Fruit fly (Drosophila melanogaster) whole organism, prepupa: ENCODE data around the gene btn.

Experiments
- Blimp-1 ChIP-seq: fragments of 200-800 bp; sonication (Bioruptor generic); optimal IDR thresholded peaks from 3 replicates; lab custom pipeline; 2017; ENCODE audit warnings: missing biosample characterization, missing genetic modification characterization, mild to moderate bottlenecking, moderate library complexity, missing genetic modification reagents
- CG11294 ChIP-seq: fragments of 200-800 bp; sonication (Bioruptor generic); IDR thresholded peaks from 2 replicates; pipeline ENCODE4 v1.3.6; 2022; ENCODE audit warnings: missing biosample characterization, missing genetic modification characterization
- CG11762 ChIP-seq: fragments of 200-800 bp; sonication (Bioruptor generic); optimal IDR thresholded peaks from 3 replicates; lab custom pipeline; 2016; ENCODE audit warnings: missing biosample characterization, missing genetic modification characterization; ENCODE audit not compliant: insufficient read depth
- CG11902 ChIP-seq: fragments of 200-800 bp; sonication (Bioruptor generic); optimal IDR thresholded peaks from 3 replicates; lab custom pipeline; 2016; ENCODE audit warnings: missing biosample characterization, missing genetic modification characterization
- CG15336 ChIP-seq: fragments of 200-800 bp; sonication (Bioruptor generic); IDR thresholded peaks from 2 replicates; pipeline ENCODE4 v1.3.6; 2022; ENCODE audit warnings: missing biosample characterization, missing genetic modification characterization
- CG16779 ChIP-seq: fragments of 200-800 bp; sonication (Bioruptor generic); optimal IDR thresholded peaks from 3 replicates; lab custom pipeline; 2017; ENCODE audit warnings: missing biosample characterization, mild to moderate bottlenecking, missing genetic modification characterization
- CG31627 ChIP-seq: fragments of 200-800 bp; sonication (Bioruptor generic); optimal IDR thresholded peaks from 3 replicates; lab custom pipeline; 2016; ENCODE audit warnings: missing biosample characterization, missing genetic modification characterization
- CG32006 ChIP-seq: fragments of 200-800 bp; sonication (Bioruptor generic); optimal IDR thresholded peaks from 3 replicates; lab custom pipeline; 2017; ENCODE audit warnings: missing biosample characterization, mild to moderate bottlenecking, missing genetic modification characterization
- CG3919 ChIP-seq: fragments of 200-800 bp; sonication (Bioruptor generic); optimal IDR thresholded peaks from 3 replicates; lab custom pipeline; 2016; ENCODE audit warnings: missing biosample characterization, missing genetic modification characterization
- CG6163 ChIP-seq: fragments of 200-800 bp; sonication (Bioruptor generic); IDR thresholded peaks from 3 replicates; pipeline ENCODE4 v1.3.6; 2022; ENCODE audit warnings: missing biosample characterization, missing genetic modification characterization
- CG6792 ChIP-seq: fragments of 200-800 bp; sonication (Bioruptor generic); optimal IDR thresholded peaks from 3 replicates; lab custom pipeline; 2016; ENCODE audit warnings: missing biosample characterization, missing genetic modification characterization
- CG7368 ChIP-seq: fragments of 200-800 bp; sonication (Bioruptor generic); optimal IDR thresholded peaks from 3 replicates; lab custom pipeline; 2016; ENCODE audit warnings: missing biosample characterization, missing genetic modification characterization
- CG8119 ChIP-seq: fragments of 200-800 bp; sonication (Bioruptor generic); IDR thresholded peaks from 3 replicates; pipeline ENCODE4 v1.3.6; 2022; ENCODE audit warnings: missing biosample characterization, missing genetic modification characterization
- CG9139 ChIP-seq: fragments of 200-800 bp; sonication (Bioruptor generic); optimal IDR thresholded peaks from 3 replicates; lab custom pipeline; 2017; ENCODE audit warnings: missing biosample characterization, mild to moderate bottlenecking, missing genetic modification characterization
- Eip93F ChIP-seq: fragments of 200-800 bp; sonication (Bioruptor generic); optimal IDR thresholded peaks from 2 replicates; lab custom pipeline; 2016; ENCODE audit warnings: missing biosample characterization, mild to moderate bottlenecking, missing genetic modification characterization
- Ets21C ChIP-seq: fragments of 200-800 bp; sonication (Bioruptor generic); optimal IDR thresholded peaks from 3 replicates; lab custom pipeline; 2016; ENCODE audit warnings: missing biosample characterization, missing genetic modification characterization
- Ets96B ChIP-seq: fragments of 200-800 bp; optimal IDR thresholded peaks from 2 replicates; lab custom pipeline; 2019; ENCODE audit warnings: missing biosample characterization, mild to moderate bottlenecking, missing genetic modification characterization, moderate library complexity
- Gug ChIP-seq: fragments of 200-800 bp; sonication (Bioruptor generic); IDR thresholded peaks from 2 replicates; pipeline ENCODE4 v1.3.6; 2022; ENCODE audit warnings: missing biosample characterization, missing genetic modification characterization
- Hr38 ChIP-seq: sonication (Bioruptor generic); optimal IDR thresholded peaks from 2 replicates; lab custom pipeline; 2016; ENCODE audit warnings: missing biosample characterization, missing genetic modification characterization
- Hr39 ChIP-seq: fragments of 200-800 bp; sonication (Bioruptor generic); optimal IDR thresholded peaks from 2 replicates; lab custom pipeline; 2016; ENCODE audit warnings: missing biosample characterization, missing genetic modification characterization
- Lpt ChIP-seq: fragments of 200-800 bp; sonication (Bioruptor generic); optimal IDR thresholded peaks from 3 replicates; lab custom pipeline; 2016; ENCODE audit warnings: missing biosample characterization, missing genetic modification characterization
- Sox15 ChIP-seq: fragments of 200-800 bp; sonication (Bioruptor generic); optimal IDR thresholded peaks from 3 replicates; lab custom pipeline; 2016; ENCODE audit warnings: missing biosample characterization, missing genetic modification characterization
- cyc ChIP-seq: fragments of 200-800 bp; sonication (Bioruptor generic); optimal IDR thresholded peaks from 3 replicates; lab custom pipeline; 2016; ENCODE audit warnings: missing biosample characterization, missing genetic modification characterization
- dac ChIP-seq: fragments of 200-800 bp; sonication (Bioruptor generic); optimal IDR thresholded peaks from 2 replicates; lab custom pipeline; 2017; ENCODE audit warnings: missing biosample characterization, mild to moderate bottlenecking, missing genetic modification characterization
- dsx ChIP-seq: fragments of 200-800 bp; optimal IDR thresholded peaks from 3 replicates; lab custom pipeline; 2019; ENCODE audit warnings: missing biosample characterization, mild to moderate bottlenecking, missing genetic modification characterization, moderate library complexity; ENCODE audit not compliant: poor library complexity, severe bottlenecking
- eg ChIP-seq: fragments of 200-800 bp; sonication (Bioruptor generic); IDR thresholded peaks from 3 replicates; pipeline ENCODE4 v1.3.6; 2022; ENCODE audit warnings: missing biosample characterization, missing genetic modification characterization
- fkh ChIP-seq: fragments of 200-800 bp; sonication (Bioruptor generic); optimal IDR thresholded peaks from 3 replicates; lab custom pipeline; 2017; ENCODE audit warnings: missing biosample characterization, mild to moderate bottlenecking, missing genetic modification characterization, moderate library complexity
- net ChIP-seq: fragments of 200-800 bp; sonication (Bioruptor generic); optimal IDR thresholded peaks from 3 replicates; lab custom pipeline; 2016; ENCODE audit warnings: missing biosample characterization, missing genetic modification characterization
- pdm3 ChIP-seq: fragments of 200-800 bp; sonication (Bioruptor generic); optimal IDR thresholded peaks from 3 replicates; lab custom pipeline; 2016; ENCODE audit warnings: missing biosample characterization, missing genetic modification characterization
- salr ChIP-seq, 2 experiments: fragments of 200-800 bp; sonication (Bioruptor generic); optimal IDR thresholded peaks; 3 replicates each; lab custom pipeline; 2016 to 2018; ENCODE audit warnings: missing biosample characterization in 2 of 2, missing genetic modification characterization in 2 of 2, mild to moderate bottlenecking in 1 of 2
- ss ChIP-seq, 2 experiments: fragments of 200-800 bp; sonication (Bioruptor generic); optimal IDR thresholded peaks; 2 replicates in 1 of 2; 3 replicates in 1 of 2; lab custom pipeline; 2017 to 2018; ENCODE audit warnings: mild to moderate bottlenecking in 2 of 2, missing biosample characterization in 2 of 2, missing genetic modification characterization in 2 of 2, moderate library complexity in 1 of 2
- svp ChIP-seq: fragments of 200-800 bp; sonication (Bioruptor generic); peaks from one replicate; lab custom pipeline; 2016; ENCODE audit warnings: missing biosample characterization, missing genetic modification characterization
- vri ChIP-seq: fragments of 200-800 bp; sonication (Bioruptor generic); optimal IDR thresholded peaks from 3 replicates; lab custom pipeline; 2016; ENCODE audit warnings: missing biosample characterization, mild to moderate bottlenecking, missing genetic modification characterization

Gene btn

DNA sequence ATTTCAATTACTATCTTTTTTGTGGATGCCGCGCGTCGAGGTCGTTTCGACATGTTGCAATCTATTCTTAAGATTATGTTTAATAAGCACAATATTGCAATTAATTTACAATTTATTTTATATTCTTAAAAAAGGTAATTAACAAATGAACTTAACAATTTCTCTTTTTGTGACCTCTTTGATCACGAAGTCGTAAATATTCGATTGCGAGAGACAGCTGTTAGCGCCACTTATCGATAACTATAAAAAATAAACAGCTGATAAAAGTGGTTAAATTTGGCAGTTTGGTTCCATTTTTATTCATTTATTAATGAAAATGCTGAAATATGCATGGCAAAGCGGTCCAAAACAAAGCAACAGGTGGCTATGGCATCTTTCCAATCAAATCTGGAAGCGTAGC, 27.0 kb upstream of the btn start, which contains the start of the genes CG31156 and mRRF2:
Gene CG31156, minus strand, starts transcription at position 209 of the 400 bp plus-strand sequence.
Gene mRRF2, plus strand, starts transcription at position 239 of the 400 bp plus-strand sequence.
- TF ChIP-seq Eip93F (GFP tag; lab: Kevin White, UChicago) = no peak
- TF ChIP-seq dsx (GFP tag; lab: Kevin White, UChicago) = no peak

DNA sequence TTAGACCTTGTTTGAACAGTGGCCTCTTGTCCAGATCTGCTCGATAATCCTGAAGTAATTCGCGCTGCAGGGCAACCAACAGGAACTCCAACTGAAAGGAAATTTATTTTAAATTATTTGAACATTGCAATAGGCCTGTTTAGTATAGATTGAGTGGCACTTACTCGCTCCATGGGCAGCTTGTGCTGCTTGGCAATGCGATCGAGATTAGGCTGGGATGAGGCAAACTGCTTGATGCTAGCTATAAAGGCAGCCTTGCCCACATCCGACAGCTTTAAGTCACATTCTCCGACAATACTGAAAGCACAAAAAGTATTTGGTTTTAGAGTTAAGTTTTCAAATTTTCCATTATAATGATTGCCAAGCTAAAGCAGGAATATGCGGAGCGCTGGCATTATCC, 22.8 kb upstream of the btn start, which contains the start of gene CG13843:
Gene CG13843, plus strand, starts transcription at position 301 of the 400 bp plus-strand sequence.
- TF ChIP-seq CG32006 (GFP tag; lab: Kevin White, UChicago) = no peak
- no peak for TF ChIP-seq Sox15
- no peak for TF ChIP-seq cyc
- no peak for TF ChIP-seq CG9139 (GFP tag; lab: Kevin White, UChicago)
- TF ChIP-seq Blimp-1 = no peak
- TF ChIP-seq fkh (GFP tag; lab: Kevin White, UChicago) = no peak
- TF ChIP-seq Ets96B (tag; lab: Kevin White, UChicago) = no peak
- TF ChIP-seq Ets21C (GFP tag; lab: Kevin White, UChicago) = no peak
- no peak for TF ChIP-seq CG11294 (GFP tag; lab: Robert Waterston, UW)

DNA sequence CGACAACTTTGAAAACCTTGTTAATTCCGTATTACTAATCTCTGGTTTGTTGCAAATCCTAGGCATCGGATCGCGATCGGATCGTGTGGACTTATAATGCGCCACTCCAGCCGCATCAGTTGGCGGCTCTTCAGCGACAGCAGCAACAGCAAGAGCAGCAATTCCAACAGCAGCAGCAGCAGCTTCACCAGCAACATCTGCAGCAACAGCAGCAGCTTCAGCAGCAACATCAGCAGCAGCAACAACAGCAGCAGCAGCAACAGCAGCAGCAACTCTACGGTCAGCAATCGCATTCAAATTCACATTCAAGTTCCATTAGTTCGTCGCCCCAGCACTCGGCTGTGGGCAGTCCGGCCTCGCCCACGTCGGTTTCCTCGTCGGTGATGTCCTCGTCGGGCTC, 16.4 kb upstream of the btn start:
- no peak for TF ChIP-seq vri (GFP tag; lab: Kevin White, UChicago)
- no peak for TF ChIP-seq CG6792 (GFP tag; lab: Kevin White, UChicago)
- no peak for TF ChIP-seq Lpt (GFP tag; lab: Kevin White, UChicago)
- TF ChIP-seq Hr39 = no peak

DNA sequence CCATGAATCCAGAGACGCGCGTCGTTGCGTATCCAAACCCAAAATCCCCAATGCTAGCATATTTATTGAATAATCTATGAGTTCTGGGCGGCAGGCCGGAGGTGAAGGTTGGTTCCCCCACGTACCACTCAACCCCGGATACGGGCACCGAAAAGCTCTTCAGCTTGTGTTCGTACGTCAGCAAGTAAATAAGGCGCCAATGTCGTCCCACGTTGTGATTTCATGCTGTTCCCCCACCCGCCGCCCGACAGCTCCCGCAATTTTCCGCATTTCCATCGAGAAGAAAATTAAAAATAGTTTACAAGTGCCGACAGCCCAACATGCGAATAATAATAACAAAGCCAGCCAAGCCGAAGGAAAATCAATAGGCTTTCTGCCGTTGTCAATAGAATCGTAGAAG, 12.3 kb upstream of the btn start:
- TF ChIP-seq svp (GFP tag; lab: Kevin White, UChicago) (no peak), Hr39 (no peak), Hr38 (GFP tag; lab: Kevin White, UChicago) (no peak), CG11902 (GFP tag; lab: Kevin White, UChicago) (no peak)

DNA sequence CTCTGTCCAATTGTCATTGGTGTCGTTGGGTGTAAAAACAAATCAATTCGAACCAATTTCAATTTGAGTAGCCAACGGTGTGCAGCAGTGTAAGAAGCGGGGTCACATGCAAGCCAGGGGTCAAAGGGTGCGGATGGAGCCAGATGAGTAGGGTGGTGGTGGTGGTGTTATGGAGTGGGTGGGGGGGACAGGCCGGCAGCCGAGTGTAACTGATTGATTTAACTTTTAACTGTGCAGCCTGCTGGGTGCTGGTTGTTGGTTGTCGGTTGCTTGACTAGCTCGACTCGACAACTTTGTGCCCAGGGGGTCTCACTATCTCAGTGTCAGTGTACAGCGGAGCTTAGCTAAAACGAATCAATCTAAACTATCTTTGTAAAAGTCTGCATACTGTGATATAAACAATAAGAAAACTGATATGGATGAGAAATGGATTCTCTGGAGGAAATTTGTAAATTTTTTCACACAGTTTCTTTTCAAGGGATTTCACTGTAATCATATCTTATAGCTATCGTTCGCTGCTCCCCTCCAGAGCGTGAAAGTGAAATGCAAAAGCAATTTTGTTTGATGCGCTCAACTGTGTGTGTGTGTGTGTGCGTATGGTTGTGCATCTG, 11.0 kb upstream of the btn start:
- TF ChIP-seq dac (peak; percentile 76), eg (peak; percentile 94), CG3919 (GFP tag; lab: Kevin White, UChicago) (peak; percentile 68), net (GFP tag; lab: Kevin White, UChicago) (peak; percentile 58), salr (GFP tag; optimal IDR thresholded peaks at IDR 0.05; lab: Kevin White, UChicago) (peak in 1 of 2 experiments; percentile 21), CG15336 (GFP tag; lab: Robert Waterston, UW) (peak; percentile 91), Blimp-1 (peak; percentile 24), CG31627 (no peak), ss (GFP tag; optimal IDR thresholded peaks at IDR 0.05; lab: Kevin White, UChicago) (no peak), Gug (peak; percentile 77), CG11762 (peak; percentile 48), CG32006 (GFP tag; lab: Kevin White, UChicago) (peak; percentile 91), CG16779 (tag; lab: Kevin White, UChicago) (peak; percentile 40), pdm3 (GFP tag; lab: Kevin White, UChicago) (no peak), Lpt (GFP tag; lab: Kevin White, UChicago) (peak; percentile 65), CG6163 (GFP tag; lab: Robert Waterston, UW) (peak; percentile 91), CG11294 (GFP tag; lab: Robert Waterston, UW) (peak; percentile 76), cyc (no peak), Hr38 (GFP tag; lab: Kevin White, UChicago) (peak; percentile 44), CG8119 (GFP tag; lab: Robert Waterston, UW) (peak; percentile 90), fkh (GFP tag; lab: Kevin White, UChicago) (no peak), CG7368 (GFP tag; lab: Kevin White, UChicago) (peak; percentile 37)
